Worm (Caenorhabditis elegans) whole organism, early embryonic: ENCODE data around the gene F01D5.2.

Source experiments
- ama-1 ChIP-seq: fragments of 150-350 bp; optimal IDR thresholded peaks from 2 replicates; lab custom pipeline; 2014
- tbx-37 ChIP-seq: fragments of 200-800 bp; sonication (Bioruptor generic); conservative IDR thresholded peaks from 2 replicates; pipeline ENCODE4 v1.3.6; 2022; ENCODE audit warnings: missing genetic modification reagents, missing genetic modification characterization, missing compliant biosample characterization

ce11 chrII:13981097-13981496 lies 17.8 kb downstream of the F01D5.2 start, which contains the start of gene Y39G8B.9:
- TF ChIP-seq tbx-37 (no peak), ama-1 (lab: Kevin White, UChicago) (no peak)
